Fruit fly (Drosophila melanogaster) whole organism, embryonic: ENCODE data around the gene CG32137.

Experiments
- Abd-B ChIP-seq: fragments of 200-800 bp; sonication (Bioruptor generic); optimal IDR thresholded peaks from 2 replicates; lab custom pipeline; 2018; ENCODE audit warnings: missing biosample characterization, mild to moderate bottlenecking, missing genetic modification characterization, moderate library complexity
- Antp ChIP-seq: fragments of 200-800 bp; sonication (Bioruptor generic); optimal IDR thresholded peaks from 3 replicates; lab custom pipeline; 2016; ENCODE audit warnings: missing biosample characterization, missing genetic modification characterization
- C15 ChIP-seq: fragments of 200-800 bp; sonication (Bioruptor generic); IDR thresholded peaks from 3 replicates; pipeline ENCODE4 v1.3.6; 2022; ENCODE audit warnings: missing biosample characterization, missing genetic modification characterization
- CG10565 ChIP-seq: fragments of 200-800 bp; sonication (Bioruptor generic); optimal IDR thresholded peaks from 3 replicates; lab custom pipeline; 2016; ENCODE audit warnings: missing biosample characterization, mild to moderate bottlenecking, missing genetic modification characterization
- CG10979 ChIP-seq: fragments of 200-800 bp; sonication (Bioruptor generic); optimal IDR thresholded peaks from 2 replicates; lab custom pipeline; 2018; ENCODE audit warnings: missing biosample characterization, mild to moderate bottlenecking, missing genetic modification characterization, moderate library complexity
- CG11398 ChIP-seq: fragments of 200-800 bp; sonication (Bioruptor generic); optimal IDR thresholded peaks from 2 replicates; lab custom pipeline; 2016; ENCODE audit warnings: missing biosample characterization, missing genetic modification characterization
- CG12219 ChIP-seq: fragments of 200-800 bp; sonication (Bioruptor generic); optimal IDR thresholded peaks from 3 replicates; lab custom pipeline; 2018; ENCODE audit warnings: missing biosample characterization, mild to moderate bottlenecking, missing genetic modification characterization
- CG12299 ChIP-seq: fragments of 200-800 bp; sonication (Bioruptor generic); optimal IDR thresholded peaks from 2 replicates; lab custom pipeline; 2018; ENCODE audit warnings: missing biosample characterization, mild to moderate bottlenecking, missing genetic modification characterization
- CG15073 ChIP-seq: fragments of 200-800 bp; sonication (Bioruptor generic); optimal IDR thresholded peaks from 2 replicates; lab custom pipeline; 2016; ENCODE audit warnings: missing biosample characterization, missing genetic modification characterization
- CG15514 ChIP-seq: fragments of 200-800 bp; sonication (Bioruptor generic); optimal IDR thresholded peaks from 3 replicates; lab custom pipeline; 2017; ENCODE audit warnings: missing biosample characterization, missing genetic modification characterization, mild to moderate bottlenecking, moderate library complexity, missing genetic modification reagents
- CG17829 ChIP-seq: fragments of 200-800 bp; optimal IDR thresholded peaks from 2 replicates; lab custom pipeline; 2019; ENCODE audit warnings: missing biosample characterization, mild to moderate bottlenecking, missing genetic modification characterization, moderate library complexity
- CG33213 ChIP-seq: fragments of 200-800 bp; sonication (Bioruptor generic); optimal IDR thresholded peaks from 3 replicates; lab custom pipeline; 2016; ENCODE audit warnings: missing biosample characterization, missing genetic modification characterization
- CG3407 ChIP-seq: fragments of 200-800 bp; sonication (Bioruptor generic); optimal IDR thresholded peaks from 2 replicates; lab custom pipeline; 2018; ENCODE audit warnings: missing biosample characterization, mild to moderate bottlenecking, missing genetic modification characterization
- CG4820 ChIP-seq: fragments of 200-800 bp; sonication (Bioruptor generic); optimal IDR thresholded peaks from 3 replicates; lab custom pipeline; 2016; ENCODE audit warnings: missing biosample characterization, missing genetic modification characterization
- CG6854 ChIP-seq: fragments of 200-800 bp; sonication (Bioruptor generic); optimal IDR thresholded peaks from 3 replicates; lab custom pipeline; 2017; ENCODE audit warnings: missing biosample characterization, mild to moderate bottlenecking, missing genetic modification characterization
- CG7963 ChIP-seq: fragments of 200-800 bp; sonication (Bioruptor generic); IDR thresholded peaks from 3 replicates; pipeline ENCODE4 v1.3.6; 2022; ENCODE audit warnings: missing biosample characterization, missing genetic modification characterization; ENCODE audit not compliant: partially characterized antibody
- Ets65A ChIP-seq: fragments of 200-800 bp; sonication (Bioruptor generic); peaks from one replicate; lab custom pipeline; 2016; ENCODE audit warnings: missing biosample characterization, missing genetic modification characterization
- HLH54F ChIP-seq: fragments of 200-800 bp; sonication (Bioruptor generic); optimal IDR thresholded peaks from 3 replicates; lab custom pipeline; 2016; ENCODE audit warnings: missing biosample characterization, missing genetic modification characterization
- HmgZ ChIP-seq: fragments of 200-800 bp; sonication (Bioruptor generic); optimal IDR thresholded peaks from 2 replicates; lab custom pipeline; 2018; ENCODE audit warnings: missing biosample characterization, mild to moderate bottlenecking, missing genetic modification characterization
- Hmr ChIP-seq: fragments of 200-800 bp; sonication (Bioruptor generic); optimal IDR thresholded peaks from 3 replicates; lab custom pipeline; 2017; ENCODE audit warnings: mild to moderate bottlenecking, missing biosample characterization, missing genetic modification reagents, missing genetic modification characterization
- Mes4 ChIP-seq: fragments of 200-800 bp; sonication (Bioruptor generic); optimal IDR thresholded peaks from 2 replicates; lab custom pipeline; 2016; ENCODE audit warnings: missing biosample characterization, missing genetic modification characterization
- NC2α ChIP-seq: fragments of 200-800 bp; sonication (Bioruptor generic); optimal IDR thresholded peaks from 2 replicates; lab custom pipeline; 2016; ENCODE audit warnings: missing biosample characterization, missing genetic modification characterization
- NfI ChIP-seq: fragments of 200-800 bp; sonication (Bioruptor generic); optimal IDR thresholded peaks from 3 replicates; lab custom pipeline; 2018; ENCODE audit warnings: missing biosample characterization, mild to moderate bottlenecking, missing genetic modification characterization, moderate library complexity
- Oli ChIP-seq: fragments of 200-800 bp; sonication (Bioruptor generic); optimal IDR thresholded peaks from 2 replicates; lab custom pipeline; 2018; ENCODE audit warnings: missing biosample characterization, mild to moderate bottlenecking, missing genetic modification characterization, moderate library complexity
- PHDP ChIP-seq: fragments of 200-800 bp; sonication (Bioruptor generic); optimal IDR thresholded peaks from 3 replicates; lab custom pipeline; 2018; ENCODE audit warnings: missing biosample characterization, mild to moderate bottlenecking, missing genetic modification characterization, moderate library complexity
- Ravus ChIP-seq: fragments of 200-800 bp; sonication (Bioruptor generic); IDR thresholded peaks from 2 replicates; pipeline ENCODE4 v1.3.6; 2022; ENCODE audit warnings: missing biosample characterization, missing genetic modification characterization
- Sin3A ChIP-seq: fragments of >200 bp; optimal IDR thresholded peaks from 2 replicates; lab custom pipeline; 2018
- Usf ChIP-seq: fragments of 200-800 bp; sonication (Bioruptor generic); optimal IDR thresholded peaks from 2 replicates; lab custom pipeline; 2017; ENCODE audit warnings: missing genotype, missing biosample characterization, missing genetic modification characterization
- Xbp1 ChIP-seq: fragments of 200-800 bp; sonication (Bioruptor generic); optimal IDR thresholded peaks from 3 replicates; lab custom pipeline; 2016; ENCODE audit warnings: missing biosample characterization, mild to moderate bottlenecking, missing genetic modification characterization
- al ChIP-seq: fragments of 200-800 bp; sonication (Bioruptor generic); IDR thresholded peaks from 2 replicates; pipeline ENCODE4 v1.3.6; 2022; ENCODE audit warnings: missing biosample characterization, missing genetic modification characterization
- az2 ChIP-seq: fragments of 200-800 bp; sonication (Bioruptor generic); optimal IDR thresholded peaks from 3 replicates; lab custom pipeline; 2016; ENCODE audit warnings: missing biosample characterization, missing genetic modification characterization
- bigmax ChIP-seq: fragments of 200-800 bp; sonication (Bioruptor generic); optimal IDR thresholded peaks from 2 replicates; lab custom pipeline; 2018; ENCODE audit warnings: missing biosample characterization, mild to moderate bottlenecking, missing genetic modification characterization
- chm ChIP-seq: fragments of 200-800 bp; sonication (Bioruptor generic); IDR thresholded peaks from 2 replicates; pipeline ENCODE4 v1.3.6; 2022; ENCODE audit warnings: missing biosample characterization, missing genetic modification characterization
- crc ChIP-seq: fragments of 200-800 bp; sonication (Bioruptor generic); optimal IDR thresholded peaks from 2 replicates; lab custom pipeline; 2016; ENCODE audit warnings: missing biosample characterization, missing genetic modification characterization
- dati ChIP-seq: fragments of 200-800 bp; sonication (Bioruptor generic); IDR thresholded peaks from 2 replicates; pipeline ENCODE4 v1.3.6; 2022; ENCODE audit warnings: missing biosample characterization, missing genetic modification characterization
- ems ChIP-seq: fragments of 200-800 bp; sonication (Bioruptor generic); optimal IDR thresholded peaks from 3 replicates; lab custom pipeline; 2016; ENCODE audit warnings: missing biosample characterization, missing genetic modification characterization
- fru ChIP-seq: fragments of >200 bp; optimal IDR thresholded peaks from 2 replicates; lab custom pipeline; 2017
- gfzf ChIP-seq: fragments of 200-800 bp; sonication (Bioruptor generic); optimal IDR thresholded peaks from 2 replicates; lab custom pipeline; 2016; ENCODE audit warnings: missing biosample characterization, mild to moderate bottlenecking, missing genetic modification characterization, moderate library complexity
- gro ChIP-seq: fragments of 200-800 bp; sonication (Bioruptor generic); optimal IDR thresholded peaks from 2 replicates; lab custom pipeline; 2016; ENCODE audit warnings: missing biosample characterization, missing genetic modification characterization
- hkb ChIP-seq, 2 experiments: fragments of 200-800 bp in 1 of 2; fragments of >200 bp in 1 of 2; sonication (Bioruptor generic) in 1 of 2; IDR thresholded peaks in 1 of 2; optimal IDR thresholded peaks in 1 of 2; 2 replicates each; pipeline versions ENCODE4 v1.3.6 to Lab custom; 2017 to 2022; ENCODE audit warnings: missing biosample characterization in 1 of 2, missing genetic modification characterization in 1 of 2
- ken ChIP-seq: fragments of 200-800 bp; sonication (Bioruptor generic); IDR thresholded peaks from 3 replicates; pipeline ENCODE4 v1.3.6; 2022; ENCODE audit warnings: missing biosample characterization, missing genetic modification characterization
- lov ChIP-seq, 2 experiments: fragments of 200-800 bp in 1 of 2; fragments of >200 bp in 1 of 2; sonication (Bioruptor generic) in 1 of 2; IDR thresholded peaks in 1 of 2; optimal IDR thresholded peaks in 1 of 2; 2 replicates in 1 of 2; 3 replicates in 1 of 2; pipeline versions ENCODE4 v1.3.6 to Lab custom; 2017 to 2022; ENCODE audit warnings: missing biosample characterization in 1 of 2, missing genetic modification characterization in 1 of 2
- pzg ChIP-seq: fragments of 200-800 bp; sonication (Bioruptor generic); optimal IDR thresholded peaks from 3 replicates; lab custom pipeline; 2018; ENCODE audit warnings: missing biosample characterization, mild to moderate bottlenecking, missing genetic modification characterization, moderate library complexity
- scrt ChIP-seq: fragments of 200-800 bp; sonication (Bioruptor generic); optimal IDR thresholded peaks from 2 replicates; lab custom pipeline; 2018; ENCODE audit warnings: missing biosample characterization, mild to moderate bottlenecking, missing genetic modification characterization, moderate library complexity
- slou ChIP-seq: fragments of 200-800 bp; sonication (Bioruptor generic); optimal IDR thresholded peaks from 3 replicates; lab custom pipeline; 2016; ENCODE audit warnings: missing biosample characterization, missing genetic modification characterization
- sug ChIP-seq: fragments of 200-800 bp; optimal IDR thresholded peaks from 2 replicates; lab custom pipeline; 2019; ENCODE audit warnings: missing biosample characterization, mild to moderate bottlenecking, missing genetic modification characterization, moderate library complexity
- tgo ChIP-seq: fragments of 200-800 bp; sonication (Bioruptor generic); IDR thresholded peaks from 3 replicates; pipeline ENCODE4 v1.3.6; 2022; ENCODE audit warnings: missing biosample characterization, missing genetic modification characterization
- tin ChIP-seq: fragments of 200-800 bp; sonication (Bioruptor generic); optimal IDR thresholded peaks from 3 replicates; lab custom pipeline; 2016; ENCODE audit warnings: missing biosample characterization, missing genetic modification characterization
- usp ChIP-seq: fragments of >200 bp; optimal IDR thresholded peaks from 2 replicates; lab custom pipeline; 2017; ENCODE audit warnings: missing biosample characterization, missing genetic modification characterization

Gene CG32137

dm6 chr3L:13919794-13920631 is 19.0 kb upstream of the CG32137 start (continued):
- TF ChIP-seq CG4820 (GFP tag; lab: Kevin White, UChicago) = peak; percentile 91
- TF ChIP-seq Ravus (GFP tag; lab: Robert Waterston, UW) = peak; percentile 44
- no peak for TF ChIP-seq dati
- no peak for TF ChIP-seq lov (optimal IDR thresholded peaks at IDR 0.05; lab: Kevin White, UChicago)
- no peak for TF ChIP-seq lov (GFP tag; IDR thresholded peaks at IDR 0.05; lab: Robert Waterston, UW)
- TF ChIP-seq chm = peak; percentile 21
- TF ChIP-seq Hmr = peak; percentile 95
- TF ChIP-seq NfI (GFP tag; lab: Kevin White, UChicago) = peak; percentile 87
- peak; percentile 43 for TF ChIP-seq CG33213 (GFP tag; lab: Kevin White, UChicago)
- TF ChIP-seq usp (GFP tag; lab: Kevin White, UChicago) = no peak
- TF ChIP-seq gro = peak; percentile 91
- TF ChIP-seq CG12299 (tag; lab: Kevin White, UChicago) = peak; percentile 76
- peak; percentile 90 for TF ChIP-seq CG12219 (GFP tag; lab: Kevin White, UChicago)
- TF ChIP-seq CG15073 (GFP tag; lab: Kevin White, UChicago) = peak; percentile 55
- TF ChIP-seq crc (GFP tag; lab: Kevin White, UChicago) = peak; percentile 85
- TF ChIP-seq al = peak; percentile 80
- TF ChIP-seq NC2α (GFP tag; lab: Kevin White, UChicago) = peak; percentile 75
- TF ChIP-seq HLH54F (GFP tag; lab: Kevin White, UChicago) = peak; percentile 89
- peak; percentile 87 for TF ChIP-seq ems (GFP tag; lab: Kevin White, UChicago)
- TF ChIP-seq Antp = peak; percentile 88
- TF ChIP-seq CG3407 (GFP tag; lab: Kevin White, UChicago) = peak; percentile 81
- TF ChIP-seq CG7963 (GFP tag; lab: Robert Waterston, UW) = no peak
- peak; percentile 91 for TF ChIP-seq PHDP (tag; lab: Kevin White, UChicago)
- peak; percentile 71 for TF ChIP-seq slou (GFP tag; lab: Kevin White, UChicago)
- peak; percentile 94 for TF ChIP-seq CG17829 (tag; lab: Kevin White, UChicago)
- TF ChIP-seq gfzf = no peak
- TF ChIP-seq pzg (GFP tag; lab: Kevin White, UChicago) = peak; percentile 2
- TF ChIP-seq bigmax (GFP tag; lab: Kevin White, UChicago) = no peak
- peak; percentile 85 for TF ChIP-seq Usf (GFP tag; lab: Kevin White, UChicago)
- TF ChIP-seq az2 (GFP tag; lab: Kevin White, UChicago) = peak; percentile 92
- peak; percentile 87 for TF ChIP-seq Mes4 (GFP tag; lab: Kevin White, UChicago)
- TF ChIP-seq tin = peak; percentile 92
- no peak for TF ChIP-seq Sin3A (lab: Kevin White, UChicago)
- TF ChIP-seq scrt = peak; percentile 81
- peak; percentile 91 for TF ChIP-seq Abd-B (GFP tag; lab: Kevin White, UChicago)
- TF ChIP-seq CG10565 = peak; percentile 60
- peak; percentile 63 for TF ChIP-seq CG15514 (GFP tag; lab: Kevin White, UChicago)
- peak; percentile 86 for TF ChIP-seq CG6854
- peak; percentile 87 for TF ChIP-seq HmgZ (tag; lab: Kevin White, UChicago)
- TF ChIP-seq ken (GFP tag; lab: Robert Waterston, UW) = peak; percentile 66
- TF ChIP-seq C15 (GFP tag; lab: Robert Waterston, UW) = peak; percentile 67; the same call in 1 of the 3 replicates
- TF ChIP-seq Oli = peak; percentile 95
- TF ChIP-seq CG10979 = peak; percentile 97
- no peak for TF ChIP-seq fru (lab: Kevin White, UChicago)
- peak; percentile 89 for TF ChIP-seq sug
- TF ChIP-seq Ets65A = peak; percentile 98
- no peak for TF ChIP-seq hkb (optimal IDR thresholded peaks at IDR 0.05; lab: Kevin White, UChicago)
- TF ChIP-seq hkb (GFP tag; IDR thresholded peaks at IDR 0.05; lab: Robert Waterston, UW) = peak; percentile 70
- TF ChIP-seq tgo (GFP tag; lab: Robert Waterston, UW) = peak; percentile 86
- peak; percentile 91 for TF ChIP-seq Xbp1 (GFP tag; lab: Kevin White, UChicago)
- peak; percentile 80 for TF ChIP-seq CG11398 (GFP tag; lab: Kevin White, UChicago)
